Worm (Caenorhabditis elegans) whole organism, early embryonic: ENCODE measurements around the gene srv-8.
A peak's percentile ranks its signal among the peaks of the same experiment; 100 is the strongest.

Experiments used
- B0310.2 ChIP-seq: sonication (generic microtip); optimal IDR thresholded peaks from 2 replicates; lab custom pipeline; 2016; ENCODE audit warnings: mild to moderate bottlenecking, missing genetic modification characterization, missing compliant biosample characterization
- ama-1 ChIP-seq: fragments of 150-350 bp; optimal IDR thresholded peaks from 2 replicates; lab custom pipeline; 2014
- ceh-36 ChIP-seq: sonication (generic microtip); optimal IDR thresholded peaks from 2 replicates; lab custom pipeline; 2016; ENCODE audit warnings: missing genetic modification characterization, inconsistent platforms, missing compliant biosample characterization
- ets-7 ChIP-seq: sonication (generic microtip); optimal IDR thresholded peaks from 2 replicates; lab custom pipeline; 2016; ENCODE audit warnings: missing genotype, missing genetic modification characterization, missing compliant biosample characterization
- hmg-4 ChIP-seq: fragments of 200-800 bp; sonication (Bioruptor generic); optimal IDR thresholded peaks from 2 replicates; lab custom pipeline; 2018; ENCODE audit warnings: mild to moderate bottlenecking, missing genetic modification characterization, missing compliant biosample characterization
- scrt-1 ChIP-seq: fragments of 200-800 bp; sonication (Bioruptor generic); IDR thresholded peaks from 2 replicates; pipeline ENCODE4 v1.3.6; 2022; ENCODE audit warnings: missing genetic modification characterization, missing compliant biosample characterization

ce11 chrV:13374532-13374931, 46.0 kb downstream of the srv-8 start:
- TF ChIP-seq ama-1 (lab: Kevin White, UChicago) (no peak), ceh-36 (tag; lab: Kevin White, UChicago) (no peak), ets-7 (no peak), scrt-1 (GFP tag; lab: Robert Waterston, UW) (no peak), hmg-4 (GFP tag; lab: Kevin White, UChicago) (peak; percentile 26), B0310.2 (tag; lab: Kevin White, UChicago) (peak; percentile 21)
